Worm (Caenorhabditis elegans): Measurements from ENCODE around the gene Y51H7C.13.

- TF ChIP-seq dpl-1 (GFP tag; optimal IDR thresholded peaks at IDR 0.05) (no peak), ama-1 (optimal IDR thresholded peaks at IDR 0.05) (no peak), pha-4 (GFP tag; IDR thresholded peaks at IDR 0.05) (no peak), pha-4 (tag; optimal IDR thresholded peaks at IDR 0.05) (no peak), nhr-48 (tag; optimal IDR thresholded peaks at IDR 0.05) (no peak), nhr-28 (tag; optimal IDR thresholded peaks at IDR 0.05) (no peak), dmd-6 (GFP tag; IDR thresholded peaks at IDR 0.05) (no peak), jun-1 (tag; optimal IDR thresholded peaks at IDR 0.05) (no peak), lsy-2 (tag; optimal IDR thresholded peaks at IDR 0.05) (no peak)
Observed at ce11 chrII:1476016-1476415, 9.7 kb upstream of the Y51H7C.13 start.
